Worm (Caenorhabditis elegans): ENCODE measurements around the gene D2023.4.

Gene D2023.4

ce11 chrV:11839220-11839619, 13.7 kb upstream of the D2023.4 start, which contains the start of gene idpb-5:
TSS of gene idpb-5 (plus strand) at chrV:11839520.
- TF ChIP-seq ref-1 (GFP tag; conservative IDR thresholded peaks at IDR 0.05), result no peak
- TF ChIP-seq klf-2 (GFP tag; conservative IDR thresholded peaks at IDR 0.05), result no peak
- no peak for TF ChIP-seq flt-1 (GFP tag; IDR thresholded peaks at IDR 0.05)

- no peak for TF ChIP-seq T22C8.4 (GFP tag; IDR thresholded peaks at IDR 0.05)
- no peak for TF ChIP-seq klf-2 (GFP tag; conservative IDR thresholded peaks at IDR 0.05)
- TF ChIP-seq ref-1 (GFP tag; conservative IDR thresholded peaks at IDR 0.05), result no peak
- no peak for TF ChIP-seq med-1 (GFP tag; optimal IDR thresholded peaks at IDR 0.05; ENCODE audit: insufficient read depth)
- TF ChIP-seq cog-1 (tag; optimal IDR thresholded peaks at IDR 0.05), result no peak
These were observed 10.5 kb upstream of the D2023.4 start, which contains the start of gene R13H4.2 for ce11 chrV:11836073-11836472. TSS of gene R13H4.2 (plus strand) at chrV:11836391.

ce11 chrV:11833319-11833718, 7.8 kb upstream of the D2023.4 start, which contains the start of gene pho-8:
TSS of gene pho-8 (plus strand) at chrV:11833619.
- no peak for TF ChIP-seq ref-1 (GFP tag; conservative IDR thresholded peaks at IDR 0.05)
- no peak for TF ChIP-seq ztf-29 (GFP tag; IDR thresholded peaks at IDR 0.05)
- no peak for TF ChIP-seq med-1 (GFP tag; optimal IDR thresholded peaks at IDR 0.05; ENCODE audit: insufficient read depth)
- TF ChIP-seq ztf-23 (GFP tag; IDR thresholded peaks at IDR 0.05), result no peak
- no peak for TF ChIP-seq klf-2 (GFP tag; conservative IDR thresholded peaks at IDR 0.05)
- TF ChIP-seq cog-1 (tag; optimal IDR thresholded peaks at IDR 0.05), result no peak

ce11 chrV:11829282-11829681, 3.7 kb upstream of the D2023.4 start, which contains the start of gene col-158:
TSS of gene col-158 (plus strand) at chrV:11829582.
- TF ChIP-seq tab-1 (GFP tag; IDR thresholded peaks at IDR 0.05) (no peak), ref-1 (GFP tag; conservative IDR thresholded peaks at IDR 0.05) (no peak), cog-1 (tag; optimal IDR thresholded peaks at IDR 0.05) (no peak), ztf-23 (GFP tag; IDR thresholded peaks at IDR 0.05) (no peak), T22C8.4 (GFP tag; IDR thresholded peaks at IDR 0.05) (no peak), flt-1 (GFP tag; IDR thresholded peaks at IDR 0.05) (no peak), ztf-29 (GFP tag; IDR thresholded peaks at IDR 0.05) (no peak), klf-2 (GFP tag; conservative IDR thresholded peaks at IDR 0.05) (no peak), med-1 (GFP tag; optimal IDR thresholded peaks at IDR 0.05; ENCODE audit: insufficient read depth) (no peak)

- TF ChIP-seq ztf-29 (GFP tag; IDR thresholded peaks at IDR 0.05), result no peak
- TF ChIP-seq T22C8.4 (GFP tag; IDR thresholded peaks at IDR 0.05), result no peak
- TF ChIP-seq ref-1 (GFP tag; conservative IDR thresholded peaks at IDR 0.05), result no peak
- TF ChIP-seq cog-1 (tag; optimal IDR thresholded peaks at IDR 0.05), result no peak
- no peak for TF ChIP-seq klf-2 (GFP tag; conservative IDR thresholded peaks at IDR 0.05)
- no peak for TF ChIP-seq med-1 (GFP tag; optimal IDR thresholded peaks at IDR 0.05; ENCODE audit: insufficient read depth)
- TF ChIP-seq ztf-23 (GFP tag; IDR thresholded peaks at IDR 0.05), result no peak
- TF ChIP-seq flt-1 (GFP tag; IDR thresholded peaks at IDR 0.05), result no peak
- TF ChIP-seq tab-1 (GFP tag; IDR thresholded peaks at IDR 0.05), result no peak
These were observed 1.4 kb upstream of the D2023.4 start, which contains the start of the genes mpst-1 and D2023.6 for ce11 chrV:11826967-11827366. TSS of gene mpst-1 (minus strand) at chrV:11827067. TSS of gene D2023.6 (plus strand) at chrV:11827354.

- TF ChIP-seq T22C8.4 (GFP tag; IDR thresholded peaks at IDR 0.05) (no peak), med-1 (GFP tag; optimal IDR thresholded peaks at IDR 0.05; ENCODE audit: insufficient read depth) (no peak), cog-1 (tag; optimal IDR thresholded peaks at IDR 0.05) (no peak), ztf-23 (GFP tag; IDR thresholded peaks at IDR 0.05) (no peak), klf-2 (GFP tag; conservative IDR thresholded peaks at IDR 0.05) (no peak), flt-1 (GFP tag; IDR thresholded peaks at IDR 0.05) (no peak), ref-1 (GFP tag; conservative IDR thresholded peaks at IDR 0.05) (no peak), tab-1 (GFP tag; IDR thresholded peaks at IDR 0.05) (no peak), ztf-29 (GFP tag; IDR thresholded peaks at IDR 0.05) (no peak)
These were observed 1.6 kb downstream of the D2023.4 start for ce11 chrV:11823978-11824377.

- TF ChIP-seq tab-1 (GFP tag; IDR thresholded peaks at IDR 0.05), result no peak
- no peak for TF ChIP-seq ref-1 (GFP tag; conservative IDR thresholded peaks at IDR 0.05)
- TF ChIP-seq flt-1 (GFP tag; IDR thresholded peaks at IDR 0.05), result no peak
- no peak for TF ChIP-seq med-1 (GFP tag; optimal IDR thresholded peaks at IDR 0.05; ENCODE audit: insufficient read depth)
- no peak for TF ChIP-seq cog-1 (tag; optimal IDR thresholded peaks at IDR 0.05)
- no peak for TF ChIP-seq ztf-23 (GFP tag; IDR thresholded peaks at IDR 0.05)
- no peak for TF ChIP-seq ztf-29 (GFP tag; IDR thresholded peaks at IDR 0.05)
- TF ChIP-seq klf-2 (GFP tag; conservative IDR thresholded peaks at IDR 0.05), result no peak
- no peak for TF ChIP-seq T22C8.4 (GFP tag; IDR thresholded peaks at IDR 0.05)
These were observed 3.1 kb downstream of the D2023.4 start, which contains the start of gene pyc-1 for ce11 chrV:11822461-11822939. TSS of gene pyc-1 (minus strand) at chrV:11822529.

- TF ChIP-seq med-1 (GFP tag; optimal IDR thresholded peaks at IDR 0.05; ENCODE audit: insufficient read depth), result no peak
- no peak for TF ChIP-seq tab-1 (GFP tag; IDR thresholded peaks at IDR 0.05)
These were observed 5.0 kb downstream of the D2023.4 start for ce11 chrV:11820551-11820950.

ce11 chrV:11819451-11819850, 6.1 kb downstream of the D2023.4 start:
- no peak for TF ChIP-seq T22C8.4 (GFP tag; IDR thresholded peaks at IDR 0.05)
- TF ChIP-seq med-1 (GFP tag; optimal IDR thresholded peaks at IDR 0.05; ENCODE audit: insufficient read depth), result no peak

- TF ChIP-seq cog-1 (tag; optimal IDR thresholded peaks at IDR 0.05) (no peak), tab-1 (GFP tag; IDR thresholded peaks at IDR 0.05) (no peak), med-1 (GFP tag; optimal IDR thresholded peaks at IDR 0.05; ENCODE audit: insufficient read depth) (no peak), klf-2 (GFP tag; conservative IDR thresholded peaks at IDR 0.05) (no peak)
These were observed 6.8 kb downstream of the D2023.4 start for ce11 chrV:11818786-11819185.

- TF ChIP-seq med-1 (GFP tag; optimal IDR thresholded peaks at IDR 0.05; ENCODE audit: insufficient read depth) (no peak), ztf-23 (GFP tag; IDR thresholded peaks at IDR 0.05) (0 out of 2 replicates have a peak, but pooled peaks have one; percentile 29), ztf-29 (GFP tag; IDR thresholded peaks at IDR 0.05) (no peak), cog-1 (tag; optimal IDR thresholded peaks at IDR 0.05) (no peak)
These were observed 7.5 kb downstream of the D2023.4 start for ce11 chrV:11818064-11818463.
